Worm (Caenorhabditis elegans): Measurements from ENCODE around the gene hrpl-1.

The hrpl-1 gene

DNA sequence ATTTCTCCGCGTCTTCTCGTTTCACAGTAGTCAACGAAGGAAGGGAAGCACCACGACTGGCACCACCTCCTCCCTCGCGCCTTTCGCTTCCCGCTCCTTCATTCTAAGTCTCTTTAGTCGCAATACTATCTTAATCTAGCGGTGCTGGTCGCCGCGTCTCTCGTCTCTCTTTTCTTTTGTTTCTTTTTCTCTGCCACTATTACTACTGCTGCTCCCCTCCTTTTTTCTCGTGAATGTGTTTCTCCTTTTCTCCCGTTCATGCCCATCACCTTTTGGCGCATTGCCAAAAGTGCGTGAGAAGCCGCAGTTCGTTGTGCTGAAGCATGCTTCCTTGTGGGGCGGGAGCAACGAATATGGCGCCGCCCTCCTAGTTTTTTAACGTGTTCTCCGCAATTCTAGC, 28.0 kb downstream of the hrpl-1 start (continued):
- TF ChIP-seq lin-39 (tag; optimal IDR thresholded peaks at IDR 0.05) (peak; percentile 60), fkh-10 (GFP tag; optimal IDR thresholded peaks at IDR 0.05) (peak; percentile 44), elt-1 (tag; optimal IDR thresholded peaks at IDR 0.05) (no peak), mdl-1 (tag; optimal IDR thresholded peaks at IDR 0.05) (peak; percentile 62), egl-5 (tag; optimal IDR thresholded peaks at IDR 0.05) (no peak), ceh-9 (tag; optimal IDR thresholded peaks at IDR 0.05) (no peak), zag-1 (tag; optimal IDR thresholded peaks at IDR 0.05) (no peak), nhr-67 (tag; optimal IDR thresholded peaks at IDR 0.05) (no peak), nhr-12 (tag; optimal IDR thresholded peaks at IDR 0.05) (no peak), snpc-4 (tag; optimal IDR thresholded peaks at IDR 0.05) (peak; percentile 72), aly-2 (tag; optimal IDR thresholded peaks at IDR 0.05) (no peak), R02D3.7 (tag; optimal IDR thresholded peaks at IDR 0.05) (peak; percentile 23), elt-3 (tag; optimal IDR thresholded peaks at IDR 0.05) (no peak), nhr-28 (tag; optimal IDR thresholded peaks at IDR 0.05) (no peak), unc-39 (tag; optimal IDR thresholded peaks at IDR 0.05) (no peak), nhr-43 (tag; optimal IDR thresholded peaks at IDR 0.05; ENCODE audit: poor library complexity, severe bottlenecking) (no peak), fos-1 (tag; optimal IDR thresholded peaks at IDR 0.05) (peak; percentile 37)

DNA sequence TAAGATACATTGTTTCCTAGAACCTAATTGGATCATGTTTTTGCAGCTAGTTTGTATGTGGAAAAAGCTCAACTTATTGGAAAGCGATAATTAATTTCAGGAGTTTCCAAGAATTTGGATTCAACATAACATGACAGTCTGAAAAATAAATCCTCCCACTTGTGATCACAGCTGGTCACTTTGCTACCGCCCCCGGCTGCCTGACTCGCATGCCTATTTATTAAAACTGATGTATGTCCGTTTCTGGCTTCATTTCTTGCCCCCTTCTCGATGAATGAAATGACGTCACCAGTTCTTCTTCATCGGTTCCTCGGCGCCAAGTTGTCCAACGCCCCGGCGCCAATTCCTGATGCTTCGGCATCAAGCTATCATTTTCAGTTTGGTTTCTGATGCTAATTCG, 28.5 kb downstream of the hrpl-1 start:
- no peak for TF ChIP-seq nhr-25 (tag; optimal IDR thresholded peaks at IDR 0.05)
- no peak for TF ChIP-seq jun-1 (tag; optimal IDR thresholded peaks at IDR 0.05)
- no peak for TF ChIP-seq nhr-28 (tag; optimal IDR thresholded peaks at IDR 0.05)
- no peak for TF ChIP-seq snpc-4 (tag; optimal IDR thresholded peaks at IDR 0.05)
- TF ChIP-seq sea-2 (GFP tag; optimal IDR thresholded peaks at IDR 0.05), result no peak
- no peak for TF ChIP-seq daf-12 (tag; optimal IDR thresholded peaks at IDR 0.05)
- TF ChIP-seq ceh-9 (tag; optimal IDR thresholded peaks at IDR 0.05), result no peak
- TF ChIP-seq fkh-10 (GFP tag; optimal IDR thresholded peaks at IDR 0.05), result no peak
- TF ChIP-seq ZK546.5 (tag; optimal IDR thresholded peaks at IDR 0.05), result no peak
- TF ChIP-seq pha-4 (tag; optimal IDR thresholded peaks at IDR 0.05), result no peak
- TF ChIP-seq fkh-2 (tag; optimal IDR thresholded peaks at IDR 0.05), result no peak
- TF ChIP-seq egl-5 (tag; optimal IDR thresholded peaks at IDR 0.05), result no peak
- TF ChIP-seq lin-15B (tag; optimal IDR thresholded peaks at IDR 0.05), result no peak

DNA sequence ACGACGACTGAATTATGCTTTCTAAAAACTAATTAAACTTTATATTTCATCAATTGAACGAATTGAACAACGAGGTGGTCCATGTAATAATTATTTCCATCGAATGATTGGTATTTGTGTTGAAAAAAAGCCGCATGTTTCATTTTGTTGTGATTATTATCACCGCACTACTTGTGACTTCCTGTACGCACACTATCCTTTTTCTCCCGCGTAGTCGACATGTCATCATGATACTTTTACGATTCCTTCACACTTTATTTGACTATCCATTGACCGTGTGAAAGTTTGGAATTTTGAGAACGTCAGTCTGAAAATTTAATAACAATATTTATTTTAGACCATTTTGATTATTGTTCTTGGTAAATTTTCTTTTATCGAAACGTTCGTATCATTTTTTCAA, 29.1 kb downstream of the hrpl-1 start, which contains the start of gene F22D3.4:
TSS of gene F22D3.4 (minus strand) at position 1 of the 400 bp plus-strand sequence.
- TF ChIP-seq pqm-1 (tag; optimal IDR thresholded peaks at IDR 0.05) (no peak), elt-2 (tag; optimal IDR thresholded peaks at IDR 0.05) (peak; percentile 21), ztf-4 (tag; optimal IDR thresholded peaks at IDR 0.05) (no peak), nhr-11 (tag; optimal IDR thresholded peaks at IDR 0.05) (no peak)

ce11 chrII:6928416-6928815, 29.9 kb downstream of the hrpl-1 start, which contains the start of gene flcn-1:
Gene flcn-1, plus strand, starts transcription at chrII:6928763.
- TF ChIP-seq nhr-43 (tag; optimal IDR thresholded peaks at IDR 0.05; ENCODE audit: poor library complexity, severe bottlenecking), result no peak
- no peak for TF ChIP-seq egl-27 (tag; optimal IDR thresholded peaks at IDR 0.05)
- TF ChIP-seq fkh-2 (tag; optimal IDR thresholded peaks at IDR 0.05), result no peak
- TF ChIP-seq pqm-1 (tag; optimal IDR thresholded peaks at IDR 0.05), result peak; percentile 2
- peak; percentile 47 for TF ChIP-seq pha-4 (tag; optimal IDR thresholded peaks at IDR 0.05)
- TF ChIP-seq nhr-76 (tag; optimal IDR thresholded peaks at IDR 0.05), result no peak
- no peak for TF ChIP-seq lin-39 (tag; optimal IDR thresholded peaks at IDR 0.05)
- TF ChIP-seq hmg-11 (tag; optimal IDR thresholded peaks at IDR 0.05), result peak; percentile 64
- peak; percentile 43 for TF ChIP-seq snpc-4 (tag; optimal IDR thresholded peaks at IDR 0.05)
- peak; percentile 50 for TF ChIP-seq elt-2 (tag; optimal IDR thresholded peaks at IDR 0.05)
- TF ChIP-seq lsy-12 (tag; optimal IDR thresholded peaks at IDR 0.05), result peak; percentile 3
- TF ChIP-seq nfya-1 (tag; optimal IDR thresholded peaks at IDR 0.05; ENCODE audit: insufficient read depth), result peak; percentile 57

ce11 chrII:6930072-6930471, 31.5 kb downstream of the hrpl-1 start:
- no peak for TF ChIP-seq egl-27 (tag; optimal IDR thresholded peaks at IDR 0.05)
- TF ChIP-seq hmg-11 (tag; optimal IDR thresholded peaks at IDR 0.05), result no peak
- TF ChIP-seq unc-39 (tag; optimal IDR thresholded peaks at IDR 0.05), result no peak
- no peak for TF ChIP-seq unc-62 (GFP tag; optimal IDR thresholded peaks at IDR 0.05)
- no peak for TF ChIP-seq ZK546.5 (tag; optimal IDR thresholded peaks at IDR 0.05)
- peak; percentile 1 for TF ChIP-seq elt-2 (tag; optimal IDR thresholded peaks at IDR 0.05)
- no peak for TF ChIP-seq nhr-28 (tag; optimal IDR thresholded peaks at IDR 0.05)
- no peak for TF ChIP-seq fkh-10 (GFP tag; optimal IDR thresholded peaks at IDR 0.05)
- TF ChIP-seq ztf-11 (tag; optimal IDR thresholded peaks at IDR 0.05), result no peak
- TF ChIP-seq daf-12 (tag; optimal IDR thresholded peaks at IDR 0.05), result no peak
- no peak for TF ChIP-seq lin-15B (tag; optimal IDR thresholded peaks at IDR 0.05)
- TF ChIP-seq pha-4 (tag; optimal IDR thresholded peaks at IDR 0.05), result peak; percentile 4
- no peak for TF ChIP-seq ceh-16 (tag; optimal IDR thresholded peaks at IDR 0.05)
- TF ChIP-seq lin-39 (tag; optimal IDR thresholded peaks at IDR 0.05), result no peak
- TF ChIP-seq R02D3.7 (tag; optimal IDR thresholded peaks at IDR 0.05), result no peak
- no peak for TF ChIP-seq zag-1 (tag; optimal IDR thresholded peaks at IDR 0.05)
- TF ChIP-seq aly-2 (tag; optimal IDR thresholded peaks at IDR 0.05), result no peak
- no peak for TF ChIP-seq fos-1 (tag; optimal IDR thresholded peaks at IDR 0.05)
- no peak for TF ChIP-seq ama-1 (optimal IDR thresholded peaks at IDR 0.05)
- TF ChIP-seq nhr-23 (tag; optimal IDR thresholded peaks at IDR 0.05), result no peak
- no peak for TF ChIP-seq egl-5 (tag; optimal IDR thresholded peaks at IDR 0.05)
- no peak for TF ChIP-seq jun-1 (tag; optimal IDR thresholded peaks at IDR 0.05)
- peak; percentile 28 for TF ChIP-seq nfya-1 (tag; optimal IDR thresholded peaks at IDR 0.05; ENCODE audit: insufficient read depth)

All from whole organism, L3 larva.